Fruit fly (Drosophila melanogaster) whole organism, embryonic: ENCODE results near the gene Ir7g.

Experiments
- Atf6 ChIP-seq: fragments of 200-800 bp; sonication (Bioruptor generic); IDR thresholded peaks from 2 replicates; pipeline ENCODE4 v1.3.6; 2022; ENCODE audit warnings: missing biosample characterization, missing genetic modification characterization
- BEAF-32 ChIP-seq: fragments of 200-800 bp; sonication (Bioruptor generic); optimal IDR thresholded peaks from 3 replicates; lab custom pipeline; 2017; ENCODE audit warnings: missing biosample characterization, missing genetic modification characterization, mild to moderate bottlenecking, moderate library complexity, missing genetic modification reagents
- CG10321 ChIP-seq: fragments of 200-800 bp; sonication (Bioruptor generic); IDR thresholded peaks from 2 replicates; pipeline ENCODE4 v1.3.6; 2022; ENCODE audit warnings: missing biosample characterization, missing genetic modification characterization
- CG11696 ChIP-seq: fragments of 200-800 bp; sonication (Bioruptor generic); IDR thresholded peaks from 2 replicates; pipeline ENCODE4 v1.3.6; 2022; ENCODE audit warnings: missing biosample characterization, missing genetic modification characterization
- CG13123 ChIP-seq: fragments of 200-800 bp; sonication (Bioruptor generic); optimal IDR thresholded peaks from 2 replicates; lab custom pipeline; 2016; ENCODE audit warnings: missing biosample characterization, missing genetic modification characterization
- CG14014 ChIP-seq: fragments of 200-800 bp; sonication (Bioruptor generic); IDR thresholded peaks from 2 replicates; pipeline ENCODE4 v1.3.6; 2022; ENCODE audit warnings: missing biosample characterization, missing genetic modification characterization
- CG14441 ChIP-seq: fragments of 200-800 bp; sonication (Bioruptor generic); IDR thresholded peaks from 2 replicates; pipeline ENCODE4 v1.3.6; 2022; ENCODE audit warnings: missing biosample characterization, missing genetic modification characterization
- CG18262 ChIP-seq: fragments of 200-800 bp; optimal IDR thresholded peaks from 3 replicates; lab custom pipeline; 2019; ENCODE audit warnings: missing biosample characterization, mild to moderate bottlenecking, missing genetic modification characterization, moderate library complexity
- CG18476 ChIP-seq: fragments of 200-800 bp; sonication (Bioruptor generic); optimal IDR thresholded peaks from 2 replicates; lab custom pipeline; 2016; ENCODE audit warnings: missing biosample characterization, mild to moderate bottlenecking, missing genetic modification characterization
- CG2678 ChIP-seq: fragments of 200-800 bp; sonication (Bioruptor generic); optimal IDR thresholded peaks from 3 replicates; lab custom pipeline; 2019; ENCODE audit warnings: missing biosample characterization, mild to moderate bottlenecking, missing genetic modification characterization, moderate library complexity
- CG2712 ChIP-seq: fragments of 200-800 bp; optimal IDR thresholded peaks from 3 replicates; lab custom pipeline; 2019; ENCODE audit warnings: missing biosample characterization, mild to moderate bottlenecking, missing genetic modification characterization, moderate library complexity
- CG30431 ChIP-seq: fragments of 200-800 bp; sonication (Bioruptor generic); optimal IDR thresholded peaks from 2 replicates; lab custom pipeline; 2017; ENCODE audit warnings: missing biosample characterization, missing genetic modification characterization
- CG31441 ChIP-seq: fragments of 200-800 bp; sonication (Bioruptor generic); IDR thresholded peaks from 2 replicates; pipeline ENCODE4 v1.3.6; 2022; ENCODE audit warnings: missing biosample characterization, missing genetic modification characterization
- CG32532 ChIP-seq: fragments of 200-800 bp; sonication (Bioruptor generic); IDR thresholded peaks from 2 replicates; pipeline ENCODE4 v1.3.6; 2022; ENCODE audit warnings: missing biosample characterization, missing genetic modification characterization
- CG4730 ChIP-seq: fragments of 200-800 bp; sonication (Bioruptor generic); IDR thresholded peaks from 2 replicates; pipeline ENCODE4 v1.3.6; 2022; ENCODE audit warnings: missing biosample characterization, missing genetic modification characterization
- CG4820 ChIP-seq: fragments of 200-800 bp; sonication (Bioruptor generic); optimal IDR thresholded peaks from 3 replicates; lab custom pipeline; 2016; ENCODE audit warnings: missing biosample characterization, missing genetic modification characterization
- CG5180 ChIP-seq: fragments of 200-800 bp; sonication (Bioruptor generic); optimal IDR thresholded peaks from 3 replicates; lab custom pipeline; 2017; ENCODE audit warnings: missing biosample characterization, missing genetic modification characterization, mild to moderate bottlenecking, moderate library complexity, missing genetic modification reagents
- CTCF ChIP-seq: fragments of 200-800 bp; sonication (Bioruptor generic); optimal IDR thresholded peaks from 2 replicates; lab custom pipeline; 2017; ENCODE audit warnings: missing biosample characterization, mild to moderate bottlenecking, missing genetic modification characterization, moderate library complexity
- CrebB ChIP-seq: fragments of 200-800 bp; sonication (Bioruptor generic); optimal IDR thresholded peaks from 3 replicates; lab custom pipeline; 2018; ENCODE audit warnings: missing biosample characterization, mild to moderate bottlenecking, missing genetic modification characterization
- GATAe ChIP-seq: fragments of 200-800 bp; sonication (Bioruptor generic); conservative IDR thresholded peaks from 2 replicates; pipeline ENCODE4 v1.3.6; 2022; ENCODE audit warnings: missing biosample characterization, missing genetic modification characterization
- H15 ChIP-seq: fragments of 200-800 bp; sonication (Bioruptor generic); IDR thresholded peaks from 3 replicates; pipeline ENCODE4 v1.3.6; 2022; ENCODE audit warnings: missing biosample characterization, missing genetic modification characterization
- MTF-1 ChIP-seq: fragments of 200-800 bp; sonication (Bioruptor generic); optimal IDR thresholded peaks from 2 replicates; lab custom pipeline; 2018; ENCODE audit warnings: missing biosample characterization, mild to moderate bottlenecking, missing genetic modification characterization, borderline replicate concordance
- Nf-YB ChIP-seq: fragments of 200-800 bp; sonication (Bioruptor generic); optimal IDR thresholded peaks from 3 replicates; lab custom pipeline; 2019; ENCODE audit warnings: missing biosample characterization, mild to moderate bottlenecking, missing genetic modification characterization, moderate library complexity
- Pdp1 ChIP-seq, 2 experiments: fragments of 200-800 bp; sonication (Bioruptor generic); optimal IDR thresholded peaks; 3 replicates each; lab custom pipeline; 2016; ENCODE audit warnings: missing biosample characterization in 2 of 2, missing genetic modification characterization in 2 of 2, mild to moderate bottlenecking in 1 of 2, moderate library complexity in 1 of 2
- Ravus ChIP-seq: fragments of 200-800 bp; sonication (Bioruptor generic); IDR thresholded peaks from 2 replicates; pipeline ENCODE4 v1.3.6; 2022; ENCODE audit warnings: missing biosample characterization, missing genetic modification characterization
- Rx ChIP-seq: fragments of 200-800 bp; sonication (Bioruptor generic); IDR thresholded peaks from 2 replicates; pipeline ENCODE4 v1.3.6; 2022; ENCODE audit warnings: missing biosample characterization, missing genetic modification characterization
- Sin3A ChIP-seq: fragments of >200 bp; optimal IDR thresholded peaks from 2 replicates; lab custom pipeline; 2018
- Xbp1 ChIP-seq: fragments of 200-800 bp; sonication (Bioruptor generic); optimal IDR thresholded peaks from 3 replicates; lab custom pipeline; 2016; ENCODE audit warnings: missing biosample characterization, mild to moderate bottlenecking, missing genetic modification characterization
- Xrp1 ChIP-seq: fragments of 200-800 bp; sonication (Bioruptor generic); IDR thresholded peaks from 2 replicates; pipeline ENCODE4 v1.3.6; 2022; ENCODE audit warnings: missing biosample characterization, missing genetic modification characterization
- br ChIP-seq: fragments of >200 bp; optimal IDR thresholded peaks from 2 replicates; lab custom pipeline; 2017
- bsh ChIP-seq, 2 experiments: fragments of 200-800 bp; sonication (Bioruptor generic); optimal IDR thresholded peaks; 2 replicates each; lab custom pipeline; 2017 to 2018; ENCODE audit warnings: mild to moderate bottlenecking in 2 of 2, missing biosample characterization in 2 of 2, missing genetic modification characterization in 2 of 2, moderate library complexity in 1 of 2
- crc ChIP-seq: fragments of 200-800 bp; sonication (Bioruptor generic); optimal IDR thresholded peaks from 2 replicates; lab custom pipeline; 2016; ENCODE audit warnings: missing biosample characterization, missing genetic modification characterization
- cwo ChIP-seq: fragments of 200-800 bp; sonication (Bioruptor generic); optimal IDR thresholded peaks from 3 replicates; lab custom pipeline; 2017; ENCODE audit warnings: missing biosample characterization, missing genetic modification characterization, mild to moderate bottlenecking, moderate library complexity, missing genetic modification reagents
- fd102C ChIP-seq: fragments of 200-800 bp; sonication (Bioruptor generic); optimal IDR thresholded peaks from 2 replicates; lab custom pipeline; 2018; ENCODE audit warnings: missing biosample characterization, mild to moderate bottlenecking, missing genetic modification characterization, moderate library complexity
- fd96Cb ChIP-seq: fragments of 200-800 bp; sonication (Bioruptor generic); optimal IDR thresholded peaks from 2 replicates; lab custom pipeline; 2018; ENCODE audit warnings: missing biosample characterization, mild to moderate bottlenecking, missing genetic modification characterization, moderate library complexity
- fu2 ChIP-seq: fragments of 200-800 bp; sonication (Bioruptor generic); optimal IDR thresholded peaks from 2 replicates; lab custom pipeline; 2016; ENCODE audit warnings: missing biosample characterization, missing genetic modification characterization
- gce ChIP-seq: fragments of 200-800 bp; sonication (Bioruptor generic); IDR thresholded peaks from 3 replicates; pipeline ENCODE4 v1.3.6; 2022; ENCODE audit warnings: missing biosample characterization, missing genetic modification characterization
- gsb ChIP-seq: fragments of 200-800 bp; sonication (Bioruptor generic); IDR thresholded peaks from 2 replicates; pipeline ENCODE4 v1.3.6; 2022; ENCODE audit warnings: missing biosample characterization, missing genetic modification characterization
- gsb-n ChIP-seq: fragments of 200-800 bp; sonication (Bioruptor generic); optimal IDR thresholded peaks from 3 replicates; lab custom pipeline; 2018; ENCODE audit warnings: missing biosample characterization, mild to moderate bottlenecking, missing genetic modification characterization
- gt ChIP-seq: fragments of 200-800 bp; sonication (Bioruptor generic); IDR thresholded peaks from 2 replicates; pipeline ENCODE4 v1.3.6; 2022; ENCODE audit warnings: missing biosample characterization, missing genetic modification characterization
- hbn ChIP-seq: fragments of 200-800 bp; sonication (Bioruptor generic); IDR thresholded peaks from 2 replicates; pipeline ENCODE4 v1.3.6; 2022; ENCODE audit warnings: missing biosample characterization, missing genetic modification characterization; ENCODE audit not compliant: partially characterized antibody
- hth ChIP-seq: fragments of >200 bp; optimal IDR thresholded peaks from 2 replicates; lab custom pipeline; 2017; ENCODE audit warnings: inconsistent platforms
- ind ChIP-seq: fragments of 200-800 bp; sonication (Bioruptor generic); optimal IDR thresholded peaks from 3 replicates; lab custom pipeline; 2016; ENCODE audit warnings: missing biosample characterization, missing genetic modification characterization
- odd ChIP-seq: fragments of 200-800 bp; sonication (Bioruptor generic); optimal IDR thresholded peaks from 2 replicates; lab custom pipeline; 2017; ENCODE audit warnings: missing biosample characterization, mild to moderate bottlenecking, missing genetic modification characterization
- peb ChIP-seq: fragments of 200-800 bp; sonication (Bioruptor generic); IDR thresholded peaks from 2 replicates; pipeline ENCODE4 v1.3.6; 2022; ENCODE audit warnings: missing biosample characterization, missing genetic modification characterization
- phol ChIP-seq: fragments of 200-800 bp; sonication (Bioruptor generic); optimal IDR thresholded peaks from 3 replicates; lab custom pipeline; 2018; ENCODE audit warnings: missing biosample characterization, mild to moderate bottlenecking, missing genetic modification characterization, moderate library complexity
- scrt ChIP-seq: fragments of 200-800 bp; sonication (Bioruptor generic); optimal IDR thresholded peaks from 2 replicates; lab custom pipeline; 2018; ENCODE audit warnings: missing biosample characterization, mild to moderate bottlenecking, missing genetic modification characterization, moderate library complexity
- seq ChIP-seq: fragments of 200-800 bp; sonication (Bioruptor generic); IDR thresholded peaks from 2 replicates; pipeline ENCODE4 v1.3.6; 2022; ENCODE audit warnings: missing biosample characterization, missing genetic modification characterization
- slbo ChIP-seq: fragments of 200-800 bp; sonication (Bioruptor generic); IDR thresholded peaks from 2 replicates; pipeline ENCODE4 v1.3.6; 2022; ENCODE audit warnings: missing biosample characterization, missing genetic modification characterization
- wdn ChIP-seq: fragments of 200-800 bp; sonication (Bioruptor generic); IDR thresholded peaks from 2 replicates; pipeline ENCODE4 v1.3.6; 2022; ENCODE audit warnings: missing biosample characterization, missing genetic modification characterization
- z ChIP-seq: fragments of 200-800 bp; sonication (Bioruptor generic); IDR thresholded peaks from 3 replicates; pipeline ENCODE4 v1.3.6; 2022; ENCODE audit warnings: missing biosample characterization, missing genetic modification characterization
- zen2 ChIP-seq: fragments of 200-800 bp; sonication (Bioruptor generic); IDR thresholded peaks from 3 replicates; pipeline ENCODE4 v1.3.6; 2022; ENCODE audit warnings: missing biosample characterization, missing genetic modification characterization; ENCODE audit not compliant: partially characterized antibody
- zfh1 ChIP-seq: fragments of 200-800 bp; sonication (Bioruptor generic); IDR thresholded peaks from 3 replicates; pipeline ENCODE4 v1.3.6; 2022; ENCODE audit warnings: missing biosample characterization, missing genetic modification characterization

The Ir7g gene

DNA sequence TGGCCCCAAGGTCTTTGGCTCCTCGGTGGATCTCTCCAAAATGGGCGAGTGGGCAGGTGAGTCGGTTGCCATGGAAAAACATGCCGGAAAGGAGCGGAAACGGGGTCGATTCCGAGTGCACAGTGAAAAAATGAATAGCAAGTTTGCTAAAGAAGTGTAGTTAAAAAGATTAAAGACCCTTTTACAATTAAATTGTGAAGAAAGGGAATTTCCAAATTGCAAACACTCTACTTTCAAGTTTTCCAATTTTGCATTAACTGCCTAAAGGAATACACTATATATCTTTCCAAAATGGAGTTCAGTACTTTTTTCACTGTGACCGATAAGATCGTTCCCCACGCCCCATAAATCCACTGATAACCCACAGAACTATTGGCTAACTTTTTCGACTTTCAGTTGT is 25.0 kb downstream of the Ir7g start (continued):
- TF ChIP-seq hbn (GFP tag; lab: Robert Waterston, UW), result no peak
- no peak for TF ChIP-seq Sin3A (lab: Kevin White, UChicago)
- TF ChIP-seq CG18476 (GFP tag; lab: Kevin White, UChicago), result no peak
- no peak for TF ChIP-seq wdn (GFP tag; lab: Robert Waterston, UW)
- TF ChIP-seq br, result no peak
- peak; percentile 65 for TF ChIP-seq CG14441 (GFP tag; lab: Robert Waterston, UW)
- no peak for TF ChIP-seq gt
- TF ChIP-seq gce, result no peak
- peak; percentile 23 for TF ChIP-seq CG18262 (tag; lab: Kevin White, UChicago)
- peak; percentile 51; the same call in 1 of the 2 replicates for TF ChIP-seq CG32532 (GFP tag; lab: Robert Waterston, UW)
- no peak for TF ChIP-seq gsb-n (tag; lab: Kevin White, UChicago)
- no peak for TF ChIP-seq scrt (GFP tag; lab: Kevin White, UChicago)
- no peak for TF ChIP-seq Ravus (GFP tag; lab: Robert Waterston, UW)
- TF ChIP-seq gsb (GFP tag; lab: Robert Waterston, UW), result no peak
- TF ChIP-seq CG2712 (tag; lab: Kevin White, UChicago), result peak; percentile 7
- TF ChIP-seq fu2 (GFP tag; lab: Kevin White, UChicago), result no peak
- TF ChIP-seq CG30431, result no peak
- TF ChIP-seq fd102C, result no peak
- no peak for TF ChIP-seq BEAF-32 (GFP tag; lab: Kevin White, UChicago)
- TF ChIP-seq Xrp1 (GFP tag; lab: Robert Waterston, UW), result peak; percentile 56; the same call in 1 of the 2 replicates
- no peak for TF ChIP-seq CG2678 (tag; lab: Kevin White, UChicago)
- TF ChIP-seq H15 (GFP tag; lab: Robert Waterston, UW), result no peak
- peak; percentile 57 for TF ChIP-seq slbo (GFP tag; lab: Robert Waterston, UW)
- no peak for TF ChIP-seq Nf-YB (GFP tag; lab: Kevin White, UChicago)
- peak in 1 of 2 experiments; percentile 9 for TF ChIP-seq Pdp1 (GFP tag; optimal IDR thresholded peaks at IDR 0.05; lab: Kevin White, UChicago)
- no peak for TF ChIP-seq CG11696 (GFP tag; lab: Robert Waterston, UW)
- TF ChIP-seq fd96Cb (tag; lab: Kevin White, UChicago), result peak; percentile 21
- no peak for TF ChIP-seq CG4730
- TF ChIP-seq z (GFP tag; lab: Robert Waterston, UW), result no peak
- TF ChIP-seq ind, result peak; percentile 12
- peak; percentile 49 for TF ChIP-seq GATAe (GFP tag; lab: Robert Waterston, UW)
- TF ChIP-seq crc (GFP tag; lab: Kevin White, UChicago), result no peak
- TF ChIP-seq zen2, result no peak
- no peak for TF ChIP-seq odd (GFP tag; lab: Kevin White, UChicago)
- TF ChIP-seq Xbp1, result peak; percentile 9
- peak; percentile 30 for TF ChIP-seq phol (tag; lab: Kevin White, UChicago)
- TF ChIP-seq CrebB (tag; lab: Kevin White, UChicago), result no peak
- TF ChIP-seq CTCF, result no peak
- no peak for TF ChIP-seq CG10321
- no peak for TF ChIP-seq peb
- peak; percentile 5 for TF ChIP-seq CG4820 (GFP tag; lab: Kevin White, UChicago)
- TF ChIP-seq CG14014, result 0 out of 2 replicates have a peak, but pooled peaks have one; percentile 14
- no peak for TF ChIP-seq CG5180 (GFP tag; lab: Kevin White, UChicago)
- TF ChIP-seq bsh (GFP tag; optimal IDR thresholded peaks at IDR 0.05; lab: Kevin White, UChicago), result peak in 1 of 2 experiments; percentile 29
- no peak for TF ChIP-seq CG13123 (GFP tag; lab: Kevin White, UChicago)
- no peak for TF ChIP-seq MTF-1
- peak; percentile 14 for TF ChIP-seq cwo (GFP tag; lab: Kevin White, UChicago)
- TF ChIP-seq Rx (GFP tag; lab: Robert Waterston, UW), result no peak
- TF ChIP-seq CG31441 (GFP tag; lab: Robert Waterston, UW), result no peak
- peak; percentile 37; the same call in 1 of the 2 replicates for TF ChIP-seq seq
- TF ChIP-seq Atf6, result no peak
- TF ChIP-seq zfh1 (GFP tag; lab: Robert Waterston, UW), result no peak
- TF ChIP-seq hth, result no peak
